Fruit fly (Drosophila melanogaster): ENCODE results near the gene CG42728.

The CG42728 gene

dm6 chr3L:15514405-15514804 is 13.6 kb downstream of the CG42728 start (continued):
- TF ChIP-seq Ets96B (tag; optimal IDR thresholded peaks at IDR 0.05) = no peak
- TF ChIP-seq achi (GFP tag; optimal IDR thresholded peaks at IDR 0.05) = no peak
- TF ChIP-seq CG1621 (tag; optimal IDR thresholded peaks at IDR 0.05) = no peak
- TF ChIP-seq cyc (GFP tag; optimal IDR thresholded peaks at IDR 0.05) = no peak
- TF ChIP-seq CG4318 (GFP tag; optimal IDR thresholded peaks at IDR 0.05) = no peak
- TF ChIP-seq CG7368 (GFP tag; optimal IDR thresholded peaks at IDR 0.05) = no peak
- no peak for TF ChIP-seq net (GFP tag; optimal IDR thresholded peaks at IDR 0.05)

dm6 chr3L:15513726-15514125 is 14.3 kb downstream of the CG42728 start:
- TF ChIP-seq fd85E (GFP tag; optimal IDR thresholded peaks at IDR 0.05) (no peak), CG6276 (GFP tag; optimal IDR thresholded peaks at IDR 0.05) (no peak), salr (GFP tag; optimal IDR thresholded peaks at IDR 0.05) (no peak), CG10631 (GFP tag; optimal IDR thresholded peaks at IDR 0.05) (no peak), Gug (GFP tag; IDR thresholded peaks at IDR 0.05) (no peak), Hr38 (GFP tag; optimal IDR thresholded peaks at IDR 0.05) (no peak), Ets21C (GFP tag; optimal IDR thresholded peaks at IDR 0.05) (no peak), CG31627 (GFP tag; optimal IDR thresholded peaks at IDR 0.05) (no peak), CG34406 (GFP tag; optimal IDR thresholded peaks at IDR 0.05) (no peak)

- TF ChIP-seq Ets96B (tag; optimal IDR thresholded peaks at IDR 0.05) (no peak), Lpt (GFP tag; optimal IDR thresholded peaks at IDR 0.05) (no peak), CG11902 (GFP tag; optimal IDR thresholded peaks at IDR 0.05) (no peak), esn (GFP tag; optimal IDR thresholded peaks at IDR 0.05) (no peak), CG15336 (GFP tag; IDR thresholded peaks at IDR 0.05) (no peak), net (GFP tag; optimal IDR thresholded peaks at IDR 0.05) (no peak), fd85E (GFP tag; optimal IDR thresholded peaks at IDR 0.05) (no peak), fd59A (GFP tag; optimal IDR thresholded peaks at IDR 0.05) (no peak), Eip93F (GFP tag; optimal IDR thresholded peaks at IDR 0.05) (no peak), CG3032 (tag; optimal IDR thresholded peaks at IDR 0.05) (no peak)
Observed at dm6 chr3L:15513264-15513663, 14.7 kb downstream of the CG42728 start.

dm6 chr3L:15511688-15512250 is 16.2 kb downstream of the CG42728 start:
- TF ChIP-seq Hr4 (GFP tag; optimal IDR thresholded peaks at IDR 0.05) (no peak), Met (GFP tag; optimal IDR thresholded peaks at IDR 0.05) (peak; percentile 11), cyc (GFP tag; optimal IDR thresholded peaks at IDR 0.05) (no peak), Lpt (GFP tag; optimal IDR thresholded peaks at IDR 0.05) (no peak), Sox14 (GFP tag; optimal IDR thresholded peaks at IDR 0.05) (peak; percentile 55), Sox102F (GFP tag; optimal IDR thresholded peaks at IDR 0.05) (peak; percentile 37), CG6854 (GFP tag; optimal IDR thresholded peaks at IDR 0.05) (no peak), esn (GFP tag; optimal IDR thresholded peaks at IDR 0.05) (peak; percentile 7), Eip93F (GFP tag; optimal IDR thresholded peaks at IDR 0.05) (peak; percentile 33), CG16779 (tag; optimal IDR thresholded peaks at IDR 0.05) (peak; percentile 13), Eip78C (GFP tag) (peak; percentile 76), CG11294 (GFP tag; IDR thresholded peaks at IDR 0.05) (no peak), CG3032 (tag; optimal IDR thresholded peaks at IDR 0.05) (peak; percentile 17), Blimp-1 (GFP tag; optimal IDR thresholded peaks at IDR 0.05) (peak; percentile 78), CG31627 (GFP tag; optimal IDR thresholded peaks at IDR 0.05) (no peak), Hr39 (GFP tag; optimal IDR thresholded peaks at IDR 0.05) (no peak), ss (GFP tag; optimal IDR thresholded peaks at IDR 0.05) (peak; percentile 39 to 44), CG11902 (GFP tag; optimal IDR thresholded peaks at IDR 0.05) (no peak), CG34406 (GFP tag; optimal IDR thresholded peaks at IDR 0.05) (no peak), vri (GFP tag; optimal IDR thresholded peaks at IDR 0.05) (peak; percentile 24), CG8632 (GFP tag; optimal IDR thresholded peaks at IDR 0.05) (no peak)
